Worm (Caenorhabditis elegans): ENCODE data around the gene ZK105.6.
"Not testable (repeated sequence)": the region's sequence is repeated elsewhere in the genome, so short reads cannot be mapped to it uniquely, and the experiment has no call there.

Gene ZK105.6

ce11 chrV:7708525-7708924 lies 15.3 kb downstream of the ZK105.6 start, which contains the start of gene ZK105.11:
Gene ZK105.11, minus strand, starts transcription at chrV:7708625.
- no peak for TF ChIP-seq unc-120 (tag; optimal IDR thresholded peaks at IDR 0.05; ENCODE audit: poor library complexity, severe bottlenecking)

ce11 chrV:7705316-7705715 lies 18.6 kb downstream of the ZK105.6 start, which contains the start of gene srw-3:
Gene srw-3, plus strand, starts transcription at chrV:7705616.
- TF ChIP-seq ham-2 (GFP tag; optimal IDR thresholded peaks at IDR 0.05) (no peak), flh-1 (GFP tag; optimal IDR thresholded peaks at IDR 0.05) (no peak), lin-32 (GFP tag; optimal IDR thresholded peaks at IDR 0.05) (no peak), lsy-2 (tag; optimal IDR thresholded peaks at IDR 0.05) (no peak), blmp-1 (tag; optimal IDR thresholded peaks at IDR 0.05) (no peak), snpc-4 (tag; optimal IDR thresholded peaks at IDR 0.05) (no peak)

DNA sequence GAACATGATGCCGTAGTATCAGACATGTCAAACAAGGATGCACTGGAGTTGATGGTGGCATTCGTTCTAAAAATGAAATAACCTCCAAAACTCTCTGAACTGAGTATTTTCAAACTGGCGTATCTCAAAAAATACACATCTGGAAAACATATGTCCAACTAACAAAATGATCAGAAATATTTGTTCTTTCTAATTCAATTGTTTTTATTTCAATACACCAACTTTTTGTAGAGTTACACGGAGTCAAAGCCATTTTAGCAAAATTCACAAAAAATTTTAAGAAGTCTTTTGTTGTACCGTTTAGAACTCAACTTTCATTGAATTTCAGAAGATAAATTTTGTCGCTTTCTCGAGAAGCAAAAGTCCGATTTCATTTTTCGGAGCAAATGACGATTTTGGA lies 20.3 kb downstream of the ZK105.6 start, which contains the start of gene srsx-40:
TSS of gene srsx-40 (minus strand) at position 101 of the 400 bp plus-strand sequence.
- TF ChIP-seq elt-3 (tag; optimal IDR thresholded peaks at IDR 0.05); unc-120 (tag; optimal IDR thresholded peaks at IDR 0.05; ENCODE audit: poor library complexity, severe bottlenecking); cnd-1 (tag; optimal IDR thresholded peaks at IDR 0.05): not testable (repeated sequence)

DNA sequence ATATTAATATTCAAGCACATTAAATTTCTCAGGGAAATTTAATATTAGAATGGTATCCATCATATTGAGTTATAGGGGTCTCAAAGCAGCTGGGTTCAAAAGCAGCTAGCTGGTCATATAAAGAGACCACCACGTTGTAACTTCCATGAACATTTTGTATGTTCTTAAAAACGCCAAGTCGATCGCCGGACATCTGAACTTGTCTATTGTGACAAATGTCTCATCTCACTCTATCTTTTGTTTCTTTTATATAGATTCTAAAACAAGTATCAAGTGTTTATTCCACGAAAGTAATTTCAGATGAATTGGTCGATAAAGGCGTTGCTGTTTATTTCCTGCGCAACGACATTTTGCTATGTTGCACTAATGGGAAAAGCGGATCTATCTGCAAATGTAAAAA lies 27.0 kb downstream of the ZK105.6 start, which contains the start of gene ZK105.3:
TSS of gene ZK105.3 (plus strand) at position 301 of the 400 bp plus-strand sequence.
- TF ChIP-seq unc-39 (tag; optimal IDR thresholded peaks at IDR 0.05) (no peak), nhr-12 (tag; optimal IDR thresholded peaks at IDR 0.05) (no peak), flh-1 (GFP tag; optimal IDR thresholded peaks at IDR 0.05) (no peak), ceh-39 (tag; optimal IDR thresholded peaks at IDR 0.05) (no peak), drap-1 (GFP tag; optimal IDR thresholded peaks at IDR 0.05) (no peak), bed-3 (GFP tag; optimal IDR thresholded peaks at IDR 0.05) (no peak), blmp-1 (tag; optimal IDR thresholded peaks at IDR 0.05) (no peak), ham-2 (GFP tag; optimal IDR thresholded peaks at IDR 0.05) (no peak), ztf-11 (tag; optimal IDR thresholded peaks at IDR 0.05) (no peak), tbx-8 (GFP tag; optimal IDR thresholded peaks at IDR 0.05) (no peak), elt-3 (tag; optimal IDR thresholded peaks at IDR 0.05) (no peak), mls-2 (tag; optimal IDR thresholded peaks at IDR 0.05) (no peak), ceh-83 (GFP tag; optimal IDR thresholded peaks at IDR 0.05) (no peak), zip-8 (tag; optimal IDR thresholded peaks at IDR 0.05) (no peak), mab-5 (tag; optimal IDR thresholded peaks at IDR 0.05) (no peak), cnd-1 (tag; optimal IDR thresholded peaks at IDR 0.05) (no peak), M03D4.4 (tag; optimal IDR thresholded peaks at IDR 0.05) (no peak), ces-1 (GFP tag; optimal IDR thresholded peaks at IDR 0.05) (no peak), hlh-1 (tag; optimal IDR thresholded peaks at IDR 0.05) (no peak), unc-120 (tag; optimal IDR thresholded peaks at IDR 0.05; ENCODE audit: poor library complexity, severe bottlenecking) (no peak)

- no peak for TF ChIP-seq flh-1 (GFP tag; optimal IDR thresholded peaks at IDR 0.05)
- no peak for TF ChIP-seq unc-62 (GFP tag; optimal IDR thresholded peaks at IDR 0.05)
- TF ChIP-seq blmp-1 (tag; optimal IDR thresholded peaks at IDR 0.05) = no peak
Measured at ce11 chrV:7693394-7693793, 30.5 kb downstream of the ZK105.6 start, which contains the start of gene C12D5.10. Gene C12D5.10, minus strand, starts transcription at chrV:7693494.

DNA sequence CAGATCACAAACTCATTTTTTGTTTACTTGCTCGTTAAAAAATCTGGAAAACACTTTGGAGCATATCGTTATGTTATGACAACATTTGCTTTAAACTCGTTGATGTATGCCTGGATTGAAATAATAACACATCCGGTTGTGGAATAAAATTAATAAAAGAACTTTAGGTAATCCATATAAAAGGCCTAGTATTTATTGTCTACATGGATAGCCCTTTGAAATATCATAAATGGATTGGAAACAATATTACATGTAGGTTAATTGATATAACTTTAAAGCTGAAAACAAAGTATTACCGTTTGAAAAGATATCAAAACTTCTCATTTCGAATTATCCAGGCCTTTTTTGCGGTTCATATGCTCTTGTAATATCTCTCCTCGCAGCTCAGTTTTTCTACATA lies 33.2 kb downstream of the ZK105.6 start:
- TF ChIP-seq mab-5 (tag; optimal IDR thresholded peaks at IDR 0.05) (no peak), unc-62 (GFP tag; optimal IDR thresholded peaks at IDR 0.05) (no peak), mep-1 (tag; optimal IDR thresholded peaks at IDR 0.05) (no peak), blmp-1 (tag; optimal IDR thresholded peaks at IDR 0.05) (no peak), nhr-28 (tag; optimal IDR thresholded peaks at IDR 0.05) (no peak), nhr-76 (tag; optimal IDR thresholded peaks at IDR 0.05) (no peak), ztf-11 (tag; optimal IDR thresholded peaks at IDR 0.05) (no peak), pha-4 (tag; optimal IDR thresholded peaks at IDR 0.05) (no peak), nhr-237 (tag; optimal IDR thresholded peaks at IDR 0.05) (no peak), sem-2 (GFP tag; optimal IDR thresholded peaks at IDR 0.05) (no peak), bed-3 (GFP tag; optimal IDR thresholded peaks at IDR 0.05) (no peak), tbx-8 (GFP tag; optimal IDR thresholded peaks at IDR 0.05) (no peak), sptf-1 (tag; optimal IDR thresholded peaks at IDR 0.05) (no peak), ceh-83 (GFP tag; optimal IDR thresholded peaks at IDR 0.05) (no peak), drap-1 (GFP tag; optimal IDR thresholded peaks at IDR 0.05) (no peak), flh-1 (GFP tag; optimal IDR thresholded peaks at IDR 0.05) (no peak), elt-1 (tag; optimal IDR thresholded peaks at IDR 0.05; ENCODE audit: borderline replicate concordance, insufficient read depth) (no peak)
